Worm (Caenorhabditis elegans) whole organism, late embryonic: ENCODE data around the gene nspe-1.

Experiments
- ceh-31 ChIP-seq: sonication (generic microtip); optimal IDR thresholded peaks from 2 replicates; lab custom pipeline; 2016; ENCODE audit warnings: missing genetic modification characterization, missing compliant biosample characterization
- elt-2 ChIP-seq: sonication (generic microtip); optimal IDR thresholded peaks from 2 replicates; lab custom pipeline; 2016; ENCODE audit warnings: missing genetic modification reagents, missing genetic modification characterization, missing compliant biosample characterization
- eyg-1 ChIP-seq: sonication (generic microtip); optimal IDR thresholded peaks from 2 replicates; lab custom pipeline; 2016; ENCODE audit warnings: missing genotype, missing genetic modification characterization, missing compliant biosample characterization
- nfya-1 ChIP-seq: sonication (generic microtip); optimal IDR thresholded peaks from 2 replicates; lab custom pipeline; 2017; ENCODE audit warnings: missing genetic modification characterization, mild to moderate bottlenecking, missing compliant biosample characterization, antibody characterized with exemption, moderate library complexity
- nhr-11 ChIP-seq: fragments of 150-350 bp; optimal IDR thresholded peaks from 2 replicates; lab custom pipeline; 2014; ENCODE audit warnings: missing biosample characterization, missing genetic modification characterization
- pag-3 ChIP-seq: sonication (generic microtip); optimal IDR thresholded peaks from 2 replicates; lab custom pipeline; 2016; ENCODE audit warnings: missing compliant biosample characterization, missing genetic modification characterization, borderline replicate concordance
- pha-4 ChIP-seq: fragments of 150-350 bp; optimal IDR thresholded peaks from 2 replicates; lab custom pipeline; 2018; ENCODE audit warnings: missing biosample characterization, missing genetic modification reagents, missing genetic modification characterization
- tbx-2 ChIP-seq: sonication (generic microtip); optimal IDR thresholded peaks from 2 replicates; lab custom pipeline; 2016; ENCODE audit warnings: missing genetic modification characterization, missing compliant biosample characterization
- tbx-7 ChIP-seq: sonication (generic microtip); optimal IDR thresholded peaks from 2 replicates; lab custom pipeline; 2016; ENCODE audit warnings: missing genotype, missing genetic modification characterization, missing compliant biosample characterization
- ttx-3 ChIP-seq: sonication (generic microtip); optimal IDR thresholded peaks from 2 replicates; lab custom pipeline; 2016; ENCODE audit warnings: missing genetic modification reagents, missing genetic modification characterization, missing compliant biosample characterization

ce11 chrII:12608653-12609052 lies 12.0 kb downstream of the nspe-1 start, which contains the start of gene Y38E10A.9:
- TF ChIP-seq pag-3 (no peak), pha-4 (tag; lab: Kevin White, UChicago) (no peak), tbx-2 (tag; lab: Kevin White, UChicago) (no peak), nfya-1 (tag; lab: Kevin White, UChicago) (no peak), ceh-31 (tag; lab: Kevin White, UChicago) (no peak), eyg-1 (tag; lab: Kevin White, UChicago) (no peak), elt-2 (tag; lab: Kevin White, UChicago) (no peak), tbx-7 (no peak), nhr-11 (tag; lab: Kevin White, UChicago) (no peak), ttx-3 (tag; lab: Kevin White, UChicago) (no peak)
